Worm (Caenorhabditis elegans): ENCODE data around the gene ins-11.

DNA sequence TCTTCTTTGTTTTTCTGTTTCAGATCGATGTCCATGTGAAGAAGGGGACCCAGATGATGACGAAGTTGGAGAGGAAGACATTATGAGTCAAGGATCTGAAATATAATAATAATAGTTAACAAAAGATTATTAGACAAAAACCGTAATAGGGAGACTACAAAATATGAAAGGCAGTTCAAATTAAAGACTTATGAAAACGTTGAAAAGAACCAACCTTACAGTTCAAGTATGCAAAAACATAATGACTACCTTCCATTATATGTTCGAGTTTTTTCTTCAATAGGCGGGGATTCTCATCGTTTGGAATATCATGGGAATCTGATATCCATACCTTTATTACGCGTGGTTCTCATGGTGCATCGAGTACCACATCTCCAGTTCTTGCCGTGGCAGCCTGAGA is 22.9 kb upstream of the ins-11 start, which contains the start of gene hlh-26:
- no peak for TF ChIP-seq nhr-11 (tag; optimal IDR thresholded peaks at IDR 0.05)
- TF ChIP-seq mab-9 (GFP tag; IDR thresholded peaks at IDR 0.05), result no peak
- no peak for TF ChIP-seq snpc-4 (tag; optimal IDR thresholded peaks at IDR 0.05)
- no peak for TF ChIP-seq efl-3 (GFP tag; optimal IDR thresholded peaks at IDR 0.05)
- no peak for TF ChIP-seq unc-30 (tag; optimal IDR thresholded peaks at IDR 0.05)
- TF ChIP-seq unc-130 (tag; optimal IDR thresholded peaks at IDR 0.05), result no peak

All from whole organism, L1 larva.